Worm (Caenorhabditis elegans): ENCODE measurements around the gene T23F11.4.
A peak's percentile ranks its signal among the peaks of the same experiment; 100 is the strongest.

DNA sequence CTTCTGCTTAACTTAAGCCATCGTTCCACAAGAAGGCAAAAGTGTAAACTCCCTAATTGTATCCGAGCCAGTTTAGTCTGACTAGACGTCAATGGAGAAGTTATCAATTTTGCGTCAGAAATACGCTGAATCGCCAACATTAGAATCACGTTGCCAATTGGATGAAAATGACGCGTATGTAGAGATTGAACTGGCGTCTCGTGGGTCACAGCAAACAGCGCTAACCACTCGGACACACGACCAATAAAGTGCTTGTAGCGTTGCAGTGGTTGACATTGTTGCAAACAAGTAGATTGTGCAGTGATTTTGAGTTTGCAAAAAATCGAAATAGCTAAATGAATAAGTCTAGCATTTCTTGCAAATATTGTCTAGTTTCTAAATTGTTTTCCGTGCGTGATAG is 24.4 kb upstream of the T23F11.4 start:
- TF ChIP-seq dao-5 (tag; optimal IDR thresholded peaks at IDR 0.05) (peak; percentile 84), W03F9.2 (tag; optimal IDR thresholded peaks at IDR 0.05) (peak; percentile 36), him-1 (tag; optimal IDR thresholded peaks at IDR 0.05) (peak; percentile 63)

Data from whole organism, L4/young adult.